Fruit fly (Drosophila melanogaster): ENCODE results near the gene CG10749.

The CG10749 gene

DNA sequence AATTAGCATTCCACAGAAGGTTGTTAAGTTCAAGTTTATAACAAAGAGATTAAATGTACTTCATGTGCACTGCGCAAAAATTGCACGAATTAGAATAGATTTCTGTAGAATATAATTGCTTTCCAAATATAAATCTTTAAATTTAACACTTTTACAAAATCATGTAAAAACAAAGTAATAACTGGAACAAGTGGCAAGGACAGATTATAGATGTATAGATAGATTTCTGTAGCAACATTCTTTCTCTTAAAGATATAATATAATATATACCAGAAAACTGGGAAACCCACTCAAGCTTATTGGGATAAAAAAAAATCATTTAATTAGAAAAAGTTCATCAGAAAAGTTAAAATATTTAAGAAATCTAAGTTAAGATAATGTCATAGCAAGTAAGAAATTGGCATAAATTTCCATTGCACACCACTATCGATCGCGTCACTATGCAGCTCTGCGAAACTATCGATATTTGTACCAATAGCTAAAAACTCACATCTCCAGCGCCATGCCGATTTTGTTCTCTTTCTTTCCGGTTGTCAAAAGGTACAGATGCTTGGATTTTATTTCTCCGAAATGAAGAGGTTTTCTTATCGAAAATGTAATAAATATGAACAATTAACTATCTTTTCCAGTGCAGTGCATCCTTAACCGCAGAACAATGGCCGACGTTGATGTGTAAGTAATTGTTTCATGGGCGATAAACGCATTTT is 50.7 kb downstream of the CG10749 start, which contains the start of gene RpS12 (continued):
- TF ChIP-seq CG13287 (GFP tag; IDR thresholded peaks at IDR 0.05; ENCODE audit: partially characterized antibody) (peak; percentile 73), chinmo (GFP tag; IDR thresholded peaks at IDR 0.05; ENCODE audit: partially characterized antibody) (peak; percentile 60; the same call in 1 of the 4 replicates), CG3838 (GFP tag; optimal IDR thresholded peaks at IDR 0.05) (peak; percentile 49), fd102C (GFP tag; optimal IDR thresholded peaks at IDR 0.05) (peak; percentile 74), Xrp1 (GFP tag; IDR thresholded peaks at IDR 0.05) (peak; percentile 23; the same call in 1 of the 2 replicates), rib (GFP tag; IDR thresholded peaks at IDR 0.05) (peak; percentile 17; the same call in 1 of the 2 replicates), CG1647 (GFP tag; optimal IDR thresholded peaks at IDR 0.05) (peak; percentile 77), Sox100B (GFP tag; optimal IDR thresholded peaks at IDR 0.05) (peak; percentile 65), Deaf1 (tag; optimal IDR thresholded peaks at IDR 0.05) (peak; percentile 13), sc (optimal IDR thresholded peaks at IDR 0.05) (no peak), sc (GFP tag; optimal IDR thresholded peaks at IDR 0.05) (peak; percentile 43), CG8388 (GFP tag; optimal IDR thresholded peaks at IDR 0.05) (peak; percentile 33), CG32767 (GFP tag; IDR thresholded peaks at IDR 0.05) (0 out of 2 replicates have a peak, but pooled peaks have one; percentile 31), hb (GFP tag; IDR thresholded peaks at IDR 0.05; ENCODE audit: partially characterized antibody) (peak; percentile 82), Awh (GFP tag; IDR thresholded peaks at IDR 0.05) (0 out of 2 replicates have a peak, but pooled peaks have one; percentile 49), CG12155 (GFP tag; optimal IDR thresholded peaks at IDR 0.05) (peak; percentile 30), fd3F (GFP tag; optimal IDR thresholded peaks at IDR 0.05) (peak; percentile 64), aop (GFP tag; IDR thresholded peaks at IDR 0.05) (0 out of 2 replicates have a peak, but pooled peaks have one; percentile 47), kni (GFP tag; optimal IDR thresholded peaks at IDR 0.05) (peak; percentile 22), E2f2 (GFP tag; IDR thresholded peaks at IDR 0.05) (peak; percentile 38; the same call in 1 of the 2 replicates), Aef1 (GFP tag; IDR thresholded peaks at IDR 0.05) (peak; percentile 74), B-H1 (GFP tag; IDR thresholded peaks at IDR 0.05) (no peak; the same call in 2 of the 3 replicates), MTF-1 (GFP tag; optimal IDR thresholded peaks at IDR 0.05; ENCODE audit: borderline replicate concordance) (peak; percentile 94), CG9215 (GFP tag; IDR thresholded peaks at IDR 0.05) (peak; percentile 60), nerfin-1 (tag; optimal IDR thresholded peaks at IDR 0.05) (peak; percentile 69), CG18619 (GFP tag; optimal IDR thresholded peaks at IDR 0.05) (peak; percentile 87), CG2678 (tag; optimal IDR thresholded peaks at IDR 0.05) (peak; percentile 60), CG8924 (tag; optimal IDR thresholded peaks at IDR 0.05) (peak; percentile 55), Dek (tag; optimal IDR thresholded peaks at IDR 0.05) (peak; percentile 64), CG13624 (GFP tag; optimal IDR thresholded peaks at IDR 0.05) (peak; percentile 84), ara (GFP tag; IDR thresholded peaks at IDR 0.05) (0 out of 2 replicates have a peak, but pooled peaks have one; percentile 3), gro (GFP tag; optimal IDR thresholded peaks at IDR 0.05) (peak; percentile 82), eyg (GFP tag; optimal IDR thresholded peaks at IDR 0.05) (peak; percentile 71), CG17912 (GFP tag; optimal IDR thresholded peaks at IDR 0.05) (peak; percentile 82), vfl (GFP tag; optimal IDR thresholded peaks at IDR 0.05) (peak; percentile 71), Sry-δ (GFP tag; optimal IDR thresholded peaks at IDR 0.05) (peak; percentile 97), CG18011 (GFP tag; optimal IDR thresholded peaks at IDR 0.05) (peak; percentile 67), CG10274 (GFP tag; optimal IDR thresholded peaks at IDR 0.05) (peak; percentile 63), CG2199 (GFP tag; IDR thresholded peaks at IDR 0.05) (peak; percentile 75; the same call in 2 of the 3 replicates), CG5245 (GFP tag; optimal IDR thresholded peaks at IDR 0.05) (peak; percentile 27), CG31365 (tag; optimal IDR thresholded peaks at IDR 0.05) (peak; percentile 79), ssp (GFP tag; IDR thresholded peaks at IDR 0.05) (peak; percentile 97), CG13123 (GFP tag; optimal IDR thresholded peaks at IDR 0.05) (peak; percentile 57), hkb (optimal IDR thresholded peaks at IDR 0.05) (no peak), hkb (GFP tag; IDR thresholded peaks at IDR 0.05) (peak; percentile 76), CG10543 (GFP tag; optimal IDR thresholded peaks at IDR 0.05) (peak; percentile 63), PHDP (tag; optimal IDR thresholded peaks at IDR 0.05) (peak; percentile 65), CTCF (GFP tag; optimal IDR thresholded peaks at IDR 0.05) (peak; percentile 45), YL-1 (GFP tag; optimal IDR thresholded peaks at IDR 0.05) (peak; percentile 86)
